Fruit fly (Drosophila melanogaster) whole organism, embryonic: ENCODE data around the gene CG8135.
A peak's percentile ranks its signal among the peaks of the same experiment; 100 is the strongest.

Experiments
- ATbp ChIP-seq: fragments of 200-800 bp; sonication (Bioruptor generic); optimal IDR thresholded peaks from 2 replicates; lab custom pipeline; 2017; ENCODE audit warnings: missing biosample characterization, mild to moderate bottlenecking, missing genetic modification characterization, missing genetic modification reagents
- Ada2b ChIP-seq: fragments of 200-800 bp; sonication (Bioruptor generic); IDR thresholded peaks from 2 replicates; pipeline ENCODE4 v1.3.6; 2022; ENCODE audit warnings: missing biosample characterization, missing genetic modification characterization
- Adf1 ChIP-seq: fragments of 200-800 bp; sonication (Bioruptor generic); IDR thresholded peaks from 2 replicates; pipeline ENCODE4 v1.3.6; 2022; ENCODE audit warnings: missing biosample characterization, missing genetic modification characterization
- CG1233 ChIP-seq: fragments of 200-800 bp; sonication (Bioruptor generic); optimal IDR thresholded peaks from 4 replicates; lab custom pipeline; 2018; ENCODE audit warnings: missing biosample characterization, mild to moderate bottlenecking, missing genetic modification characterization
- CG16863 ChIP-seq: fragments of 200-800 bp; sonication (Bioruptor generic); optimal IDR thresholded peaks from 3 replicates; lab custom pipeline; 2016; ENCODE audit warnings: missing biosample characterization, missing genetic modification characterization
- CG2129 ChIP-seq: fragments of 200-800 bp; sonication (Bioruptor generic); IDR thresholded peaks from 2 replicates; pipeline ENCODE4 v1.3.6; 2022; ENCODE audit warnings: missing biosample characterization, missing genetic modification characterization; ENCODE audit not compliant: partially characterized antibody
- CG31365 ChIP-seq: fragments of 200-800 bp; sonication (Bioruptor generic); optimal IDR thresholded peaks from 2 replicates; lab custom pipeline; 2018; ENCODE audit warnings: missing biosample characterization, mild to moderate bottlenecking, missing genetic modification characterization
- CG31388 ChIP-seq: fragments of 200-800 bp; sonication (Bioruptor generic); optimal IDR thresholded peaks from 2 replicates; lab custom pipeline; 2016; ENCODE audit warnings: missing biosample characterization, missing genetic modification characterization
- CG31441 ChIP-seq: fragments of 200-800 bp; sonication (Bioruptor generic); IDR thresholded peaks from 2 replicates; pipeline ENCODE4 v1.3.6; 2022; ENCODE audit warnings: missing biosample characterization, missing genetic modification characterization
- CG6272 ChIP-seq: fragments of 200-800 bp; sonication (Bioruptor generic); IDR thresholded peaks from 2 replicates; pipeline ENCODE4 v1.3.6; 2022; ENCODE audit warnings: missing biosample characterization, missing genetic modification characterization
- CG6654 ChIP-seq: fragments of 200-800 bp; sonication (Bioruptor generic); optimal IDR thresholded peaks from 2 replicates; lab custom pipeline; 2017; ENCODE audit warnings: missing biosample characterization, mild to moderate bottlenecking, missing genetic modification characterization
- CG8359 ChIP-seq: fragments of 200-800 bp; sonication (Bioruptor generic); optimal IDR thresholded peaks from 2 replicates; lab custom pipeline; 2017; ENCODE audit warnings: missing biosample characterization, mild to moderate bottlenecking, missing genetic modification characterization, borderline replicate concordance
- CG8478 ChIP-seq: fragments of >200 bp; optimal IDR thresholded peaks from 2 replicates; lab custom pipeline; 2018
- CrebB ChIP-seq: fragments of 200-800 bp; sonication (Bioruptor generic); optimal IDR thresholded peaks from 3 replicates; lab custom pipeline; 2018; ENCODE audit warnings: missing biosample characterization, mild to moderate bottlenecking, missing genetic modification characterization
- Dek ChIP-seq: fragments of 200-800 bp; sonication (Bioruptor generic); optimal IDR thresholded peaks from 3 replicates; lab custom pipeline; 2019; ENCODE audit warnings: missing biosample characterization, mild to moderate bottlenecking, missing genetic modification characterization, moderate library complexity
- Fer1 ChIP-seq: fragments of 200-800 bp; sonication (Bioruptor generic); optimal IDR thresholded peaks from 2 replicates; lab custom pipeline; 2017; ENCODE audit warnings: missing biosample characterization, mild to moderate bottlenecking, missing genetic modification characterization
- Gsc ChIP-seq: fragments of 200-800 bp; sonication (Bioruptor generic); IDR thresholded peaks from 2 replicates; pipeline ENCODE4 v1.3.6; 2022; ENCODE audit warnings: missing biosample characterization, missing genetic modification characterization
- H15 ChIP-seq: fragments of 200-800 bp; sonication (Bioruptor generic); IDR thresholded peaks from 3 replicates; pipeline ENCODE4 v1.3.6; 2022; ENCODE audit warnings: missing biosample characterization, missing genetic modification characterization
- Hr39 ChIP-seq: fragments of >200 bp; optimal IDR thresholded peaks from 2 replicates; lab custom pipeline; 2017
- Kr ChIP-seq: fragments of 200-800 bp; sonication (Bioruptor generic); optimal IDR thresholded peaks from 2 replicates; lab custom pipeline; 2017; ENCODE audit warnings: missing biosample characterization, mild to moderate bottlenecking, missing genetic modification characterization
- Lim3 ChIP-seq: fragments of 200-800 bp; sonication (Bioruptor generic); IDR thresholded peaks from 2 replicates; pipeline ENCODE4 v1.3.6; 2022; ENCODE audit warnings: missing biosample characterization, missing genetic modification characterization
- Max ChIP-seq: fragments of 200-800 bp; sonication (Bioruptor generic); optimal IDR thresholded peaks from 2 replicates; lab custom pipeline; 2016; ENCODE audit warnings: missing biosample characterization, mild to moderate bottlenecking, missing genetic modification characterization
- NC2β ChIP-seq: fragments of 200-800 bp; sonication (Bioruptor generic); optimal IDR thresholded peaks from 2 replicates; lab custom pipeline; 2016; ENCODE audit warnings: missing biosample characterization, missing genetic modification characterization
- Nf-YB ChIP-seq: fragments of 200-800 bp; sonication (Bioruptor generic); optimal IDR thresholded peaks from 3 replicates; lab custom pipeline; 2019; ENCODE audit warnings: missing biosample characterization, mild to moderate bottlenecking, missing genetic modification characterization, moderate library complexity
- Nf-YC ChIP-seq: fragments of 200-800 bp; optimal IDR thresholded peaks from 3 replicates; lab custom pipeline; 2019; ENCODE audit warnings: missing biosample characterization, mild to moderate bottlenecking, missing genetic modification characterization, moderate library complexity
- Oaz ChIP-seq: fragments of 200-800 bp; sonication (Bioruptor generic); IDR thresholded peaks from 2 replicates; pipeline ENCODE4 v1.3.6; 2022; ENCODE audit warnings: missing biosample characterization, missing genetic modification characterization
- Tbp ChIP-seq: fragments of >200 bp; optimal IDR thresholded peaks from 2 replicates; lab custom pipeline; 2018; ENCODE audit warnings: missing biosample characterization, missing genetic modification characterization
- ac ChIP-seq: fragments of 200-800 bp; sonication (Bioruptor generic); optimal IDR thresholded peaks from 3 replicates; lab custom pipeline; 2017; ENCODE audit warnings: missing biosample characterization, mild to moderate bottlenecking, missing genetic modification characterization
- aop ChIP-seq: fragments of 200-800 bp; sonication (Bioruptor generic); IDR thresholded peaks from 2 replicates; pipeline ENCODE4 v1.3.6; 2022; ENCODE audit warnings: missing biosample characterization, missing genetic modification characterization
- ci ChIP-seq: fragments of 200-800 bp; sonication (Bioruptor generic); IDR thresholded peaks from 3 replicates; pipeline ENCODE4 v1.3.6; 2022; ENCODE audit warnings: missing biosample characterization, missing genetic modification characterization
- crp ChIP-seq, 2 experiments: fragments of 200-800 bp; sonication (Bioruptor generic); optimal IDR thresholded peaks; 2 replicates in 1 of 2; 3 replicates in 1 of 2; lab custom pipeline; 2017; ENCODE audit warnings: missing biosample characterization in 2 of 2, missing genetic modification characterization in 2 of 2, mild to moderate bottlenecking in 1 of 2, moderate library complexity in 1 of 2
- dysf ChIP-seq: fragments of 200-800 bp; sonication (Bioruptor generic); IDR thresholded peaks from 3 replicates; pipeline ENCODE4 v1.3.6; 2022; ENCODE audit warnings: missing biosample characterization, missing genetic modification characterization
- en ChIP-seq: fragments of 200-800 bp; sonication (Bioruptor generic); optimal IDR thresholded peaks from 2 replicates; lab custom pipeline; 2016; ENCODE audit warnings: missing biosample characterization, missing genetic modification characterization
- fd3F ChIP-seq: fragments of 200-800 bp; sonication (Bioruptor generic); optimal IDR thresholded peaks from 2 replicates; lab custom pipeline; 2018; ENCODE audit warnings: missing biosample characterization, mild to moderate bottlenecking, missing genetic modification characterization, moderate library complexity
- gem ChIP-seq: fragments of 200-800 bp; sonication (Bioruptor generic); optimal IDR thresholded peaks from 2 replicates; lab custom pipeline; 2019; ENCODE audit warnings: missing biosample characterization, mild to moderate bottlenecking, missing genetic modification characterization, moderate library complexity
- gfzf ChIP-seq: fragments of 200-800 bp; sonication (Bioruptor generic); optimal IDR thresholded peaks from 2 replicates; lab custom pipeline; 2016; ENCODE audit warnings: missing biosample characterization, mild to moderate bottlenecking, missing genetic modification characterization, moderate library complexity
- gro ChIP-seq: fragments of 200-800 bp; sonication (Bioruptor generic); optimal IDR thresholded peaks from 2 replicates; lab custom pipeline; 2016; ENCODE audit warnings: missing biosample characterization, missing genetic modification characterization
- ken ChIP-seq: fragments of 200-800 bp; sonication (Bioruptor generic); IDR thresholded peaks from 3 replicates; pipeline ENCODE4 v1.3.6; 2022; ENCODE audit warnings: missing biosample characterization, missing genetic modification characterization
- kni ChIP-seq: fragments of 200-800 bp; sonication (Bioruptor generic); optimal IDR thresholded peaks from 3 replicates; lab custom pipeline; 2017; ENCODE audit warnings: mild to moderate bottlenecking, missing biosample characterization, missing genetic modification reagents, missing genetic modification characterization
- lab ChIP-seq: fragments of 200-800 bp; sonication (Bioruptor generic); optimal IDR thresholded peaks from 3 replicates; lab custom pipeline; 2017; ENCODE audit warnings: missing biosample characterization, missing genetic modification characterization, mild to moderate bottlenecking, moderate library complexity, missing genetic modification reagents
- lov ChIP-seq, 2 experiments: fragments of 200-800 bp in 1 of 2; fragments of >200 bp in 1 of 2; sonication (Bioruptor generic) in 1 of 2; IDR thresholded peaks in 1 of 2; optimal IDR thresholded peaks in 1 of 2; 2 replicates in 1 of 2; 3 replicates in 1 of 2; pipeline versions ENCODE4 v1.3.6 to Lab custom; 2017 to 2022; ENCODE audit warnings: missing biosample characterization in 1 of 2, missing genetic modification characterization in 1 of 2
- onecut ChIP-seq: fragments of 200-800 bp; sonication (Bioruptor generic); IDR thresholded peaks from 2 replicates; pipeline ENCODE4 v1.3.6; 2022; ENCODE audit warnings: missing biosample characterization, missing genetic modification characterization
- pan ChIP-seq, 4 experiments: fragments of >200 bp in 3 of 4; fragments of 200-800 bp in 1 of 4; sonication (Bioruptor generic) in 1 of 4; optimal IDR thresholded peaks in 3 of 4; IDR thresholded peaks in 1 of 4; 2 replicates each; pipeline versions ENCODE4 v1.3.6 to Lab custom; 2017 to 2022; ENCODE audit warnings: missing biosample characterization in 2 of 4, missing genetic modification characterization in 2 of 4, mixed read lengths in 1 of 4
- peb ChIP-seq: fragments of 200-800 bp; sonication (Bioruptor generic); IDR thresholded peaks from 2 replicates; pipeline ENCODE4 v1.3.6; 2022; ENCODE audit warnings: missing biosample characterization, missing genetic modification characterization
- phol ChIP-seq: fragments of 200-800 bp; sonication (Bioruptor generic); optimal IDR thresholded peaks from 3 replicates; lab custom pipeline; 2018; ENCODE audit warnings: missing biosample characterization, mild to moderate bottlenecking, missing genetic modification characterization, moderate library complexity
- scrt ChIP-seq: fragments of 200-800 bp; sonication (Bioruptor generic); optimal IDR thresholded peaks from 2 replicates; lab custom pipeline; 2018; ENCODE audit warnings: missing biosample characterization, mild to moderate bottlenecking, missing genetic modification characterization, moderate library complexity
- seq ChIP-seq: fragments of 200-800 bp; sonication (Bioruptor generic); IDR thresholded peaks from 2 replicates; pipeline ENCODE4 v1.3.6; 2022; ENCODE audit warnings: missing biosample characterization, missing genetic modification characterization
- shn ChIP-seq: fragments of 200-800 bp; sonication (Bioruptor generic); optimal IDR thresholded peaks from 3 replicates; lab custom pipeline; 2016; ENCODE audit warnings: missing biosample characterization, missing genetic modification characterization
- unc-4 ChIP-seq: fragments of 200-800 bp; sonication (Bioruptor generic); IDR thresholded peaks from 2 replicates; pipeline ENCODE4 v1.3.6; 2022; ENCODE audit warnings: missing biosample characterization, missing genetic modification characterization; ENCODE audit not compliant: partially characterized antibody
- zf30C ChIP-seq: fragments of 200-800 bp; sonication (Bioruptor generic); optimal IDR thresholded peaks from 3 replicates; lab custom pipeline; 2018; ENCODE audit warnings: missing biosample characterization, mild to moderate bottlenecking, missing genetic modification characterization

Gene CG8135

DNA sequence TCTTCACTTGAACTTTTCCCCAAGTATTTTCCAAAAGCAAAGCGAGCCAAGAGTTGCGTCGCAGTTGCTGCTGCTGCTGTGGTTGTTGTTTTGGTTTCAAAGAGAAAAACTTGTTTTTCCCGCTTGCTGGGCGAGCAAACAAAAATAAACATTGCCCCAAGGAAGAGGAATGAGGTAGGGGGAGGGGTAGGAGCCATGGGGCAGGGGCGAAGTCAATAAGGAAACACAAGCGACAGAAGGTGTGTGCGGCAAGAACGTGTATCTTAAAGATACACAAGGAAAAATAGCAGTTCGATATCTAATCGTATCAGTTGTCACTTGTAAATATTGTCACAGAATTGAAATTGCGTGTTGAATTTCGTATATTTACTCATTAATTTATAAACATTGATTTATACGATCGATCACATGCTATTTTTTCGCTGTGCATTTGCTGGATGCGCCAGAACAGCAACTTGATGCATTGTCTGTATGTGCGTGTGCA, 10.6 kb upstream of the CG8135 start (continued):
- TF ChIP-seq Nf-YB (GFP tag; lab: Kevin White, UChicago) (peak; percentile 62), Ada2b (GFP tag; lab: Robert Waterston, UW) (peak; percentile 31; the same call in 1 of the 2 replicates), scrt (peak; percentile 39), H15 (GFP tag; lab: Robert Waterston, UW) (peak; percentile 70; the same call in 2 of the 3 replicates), unc-4 (GFP tag; lab: Robert Waterston, UW) (no peak), lov (optimal IDR thresholded peaks at IDR 0.05; lab: Kevin White, UChicago) (no peak), lov (GFP tag; IDR thresholded peaks at IDR 0.05; lab: Robert Waterston, UW) (peak; percentile 79; the same call in 1 of the 3 replicates), CG31365 (peak; percentile 46), ci (GFP tag; lab: Robert Waterston, UW) (peak; percentile 87), ATbp (GFP tag; lab: Kevin White, UChicago) (peak; percentile 71), Oaz (GFP tag; lab: Robert Waterston, UW) (no peak), en (no peak), CG2129 (GFP tag; lab: Robert Waterston, UW) (no peak), Gsc (GFP tag; lab: Robert Waterston, UW) (no peak), fd3F (GFP tag; lab: Kevin White, UChicago) (peak; percentile 77), CG6272 (GFP tag; lab: Robert Waterston, UW) (no peak), Dek (tag; lab: Kevin White, UChicago) (peak; percentile 36), gro (GFP tag; lab: Kevin White, UChicago) (no peak), phol (tag; lab: Kevin White, UChicago) (peak; percentile 80), CG31388 (GFP tag; lab: Kevin White, UChicago) (no peak), Hr39 (lab: Kevin White, UChicago) (no peak), lab (peak; percentile 84), CG8478 (lab: Kevin White, UChicago) (no peak), Tbp (GFP tag; lab: Kevin White, UChicago) (no peak), peb (GFP tag; lab: Robert Waterston, UW) (peak; percentile 57; the same call in 1 of the 2 replicates), ac (GFP tag; lab: Kevin White, UChicago) (peak; percentile 84), CG6654 (peak; percentile 42), Fer1 (GFP tag; lab: Kevin White, UChicago) (peak; percentile 70), crp (GFP tag; optimal IDR thresholded peaks at IDR 0.05; lab: Kevin White, UChicago) (no peak), aop (GFP tag; lab: Robert Waterston, UW) (0 out of 2 replicates have a peak, but pooled peaks have one; percentile 23), shn (peak; percentile 38), onecut (peak; percentile 74), dysf (GFP tag; lab: Robert Waterston, UW) (peak; percentile 73), CG8359 (GFP tag; lab: Kevin White, UChicago) (peak; percentile 71), CG31441 (GFP tag; lab: Robert Waterston, UW) (peak; percentile 72), Max (GFP tag; lab: Kevin White, UChicago) (peak; percentile 26), zf30C (GFP tag; lab: Kevin White, UChicago) (peak; percentile 54), Adf1 (GFP tag; lab: Robert Waterston, UW) (no peak), Lim3 (GFP tag; lab: Robert Waterston, UW) (no peak), CG16863 (GFP tag; lab: Kevin White, UChicago) (peak; percentile 26), gfzf (GFP tag; lab: Kevin White, UChicago) (no peak), kni (peak; percentile 89), CrebB (peak; percentile 78), NC2β (peak; percentile 53), Nf-YC (tag; lab: Kevin White, UChicago) (no peak), ken (peak; percentile 66; the same call in 2 of the 3 replicates), CG1233 (GFP tag; lab: Kevin White, UChicago) (peak; percentile 80), seq (GFP tag; lab: Robert Waterston, UW) (0 out of 2 replicates have a peak, but pooled peaks have one; percentile 45), gem (peak; percentile 83), pan (optimal IDR thresholded peaks at IDR 0.05; lab: Kevin White, UChicago) (no peak), pan (GFP tag; optimal IDR thresholded peaks at IDR 0.05 in 1 of 2, IDR thresholded peaks at IDR 0.05 in 1 of 2) (peak in 1 of 2 experiments; percentile 68), Kr (GFP tag; lab: Kevin White, UChicago) (peak; percentile 87)
